Worm (Caenorhabditis elegans) whole organism, L2 larva: ENCODE data around the gene srh-287.

Source experiments
- C34F6.9 ChIP-seq: fragments of 150-350 bp; optimal IDR thresholded peaks from 2 replicates; lab custom pipeline; 2014; ENCODE audit warnings: missing biosample characterization, missing genetic modification characterization
- ama-1 ChIP-seq: fragments of 150-350 bp; optimal IDR thresholded peaks from 2 replicates; lab custom pipeline; 2018; ENCODE audit warnings: inconsistent platforms
- ceh-16 ChIP-seq: fragments of 150-350 bp; optimal IDR thresholded peaks from 2 replicates; lab custom pipeline; 2014; ENCODE audit warnings: missing biosample characterization, missing genetic modification characterization
- elt-1 ChIP-seq: fragments of 150-350 bp; optimal IDR thresholded peaks from 2 replicates; lab custom pipeline; 2014; ENCODE audit warnings: missing biosample characterization, missing genetic modification characterization
- lin-11 ChIP-seq: fragments of 150-350 bp; sonication (generic microtip); optimal IDR thresholded peaks from 2 replicates; lab custom pipeline; 2014; ENCODE audit warnings: missing biosample characterization, missing genetic modification characterization, inconsistent platforms, mixed read lengths
- lin-39 ChIP-seq: fragments of 150-350 bp; optimal IDR thresholded peaks from 2 replicates; lab custom pipeline; 2014; ENCODE audit warnings: missing biosample characterization, missing genetic modification reagents, missing genetic modification characterization
- nhr-12 ChIP-seq: fragments of 150-350 bp; optimal IDR thresholded peaks from 2 replicates; lab custom pipeline; 2014; ENCODE audit warnings: missing biosample characterization, missing genetic modification characterization
- nhr-25 ChIP-seq: fragments of 150-350 bp; sonication (generic microtip); optimal IDR thresholded peaks from 3 replicates; lab custom pipeline; 2014; ENCODE audit warnings: missing biosample characterization, missing genetic modification characterization
- nhr-77 ChIP-seq: fragments of 150-350 bp; optimal IDR thresholded peaks from 2 replicates; lab custom pipeline; 2014; ENCODE audit warnings: missing biosample characterization, missing genetic modification characterization
- unc-62 ChIP-seq: fragments of 150-350 bp; optimal IDR thresholded peaks from 2 replicates; lab custom pipeline; 2014; ENCODE audit warnings: missing biosample characterization, missing genetic modification reagents, missing genetic modification characterization

- TF ChIP-seq lin-11 (tag; lab: Kevin White, UChicago) (no peak), lin-39 (tag; lab: Kevin White, UChicago) (no peak), C34F6.9 (tag; lab: Kevin White, UChicago) (no peak), nhr-77 (tag; lab: Kevin White, UChicago) (no peak), nhr-25 (tag; lab: Kevin White, UChicago) (no peak), nhr-12 (no peak), ama-1 (lab: Kevin White, UChicago) (no peak), ceh-16 (no peak), unc-62 (GFP tag; lab: Kevin White, UChicago) (no peak), elt-1 (no peak)
These were observed 27.7 kb downstream of the srh-287 start, which contains the start of gene srh-304 for ce11 chrV:17828310-17828709.
